Fruit fly (Drosophila melanogaster): ENCODE data around the gene CG16984.

The CG16984 gene

dm6 chr3L:2582290-2582689, 13.3 kb upstream of the CG16984 start (continued):
- no peak for TF ChIP-seq Sox15 (GFP tag; optimal IDR thresholded peaks at IDR 0.05)
- no peak for TF ChIP-seq CG7368 (GFP tag; optimal IDR thresholded peaks at IDR 0.05)
- no peak for TF ChIP-seq CG3032 (tag; optimal IDR thresholded peaks at IDR 0.05)
- TF ChIP-seq Gug (GFP tag; IDR thresholded peaks at IDR 0.05): peak; percentile 72
- TF ChIP-seq CG10669 (GFP tag; optimal IDR thresholded peaks at IDR 0.05): no peak
- TF ChIP-seq fd59A (GFP tag; optimal IDR thresholded peaks at IDR 0.05): peak; percentile 6
- TF ChIP-seq Eip93F (GFP tag; optimal IDR thresholded peaks at IDR 0.05): no peak
- no peak for TF ChIP-seq Lpt (GFP tag; optimal IDR thresholded peaks at IDR 0.05)
- no peak for TF ChIP-seq CG6854 (GFP tag; optimal IDR thresholded peaks at IDR 0.05)
- TF ChIP-seq fd85E (GFP tag; optimal IDR thresholded peaks at IDR 0.05): no peak
- no peak for TF ChIP-seq Sox14 (GFP tag; optimal IDR thresholded peaks at IDR 0.05)
- no peak for TF ChIP-seq CG6808 (GFP tag; optimal IDR thresholded peaks at IDR 0.05)
- peak; percentile 84 for TF ChIP-seq CG15336 (GFP tag; IDR thresholded peaks at IDR 0.05)
- TF ChIP-seq vri (GFP tag; optimal IDR thresholded peaks at IDR 0.05): no peak
- no peak for TF ChIP-seq dsx (GFP tag; optimal IDR thresholded peaks at IDR 0.05; ENCODE audit: poor library complexity, severe bottlenecking)
- no peak for TF ChIP-seq CG34406 (GFP tag; optimal IDR thresholded peaks at IDR 0.05)
- peak; percentile 64 for TF ChIP-seq Ets96B (tag; optimal IDR thresholded peaks at IDR 0.05)
- peak; percentile 74 for TF ChIP-seq CG11294 (GFP tag; IDR thresholded peaks at IDR 0.05)
- peak; percentile 74 for TF ChIP-seq Hr4 (GFP tag; optimal IDR thresholded peaks at IDR 0.05)
- no peak for TF ChIP-seq Blimp-1 (GFP tag; optimal IDR thresholded peaks at IDR 0.05)
- TF ChIP-seq Eip78C (GFP tag): peak; percentile 80
- no peak for TF ChIP-seq net (GFP tag; optimal IDR thresholded peaks at IDR 0.05)
- TF ChIP-seq svp (GFP tag): no peak
- no peak for TF ChIP-seq CG4318 (GFP tag; optimal IDR thresholded peaks at IDR 0.05)
- TF ChIP-seq eg (GFP tag; IDR thresholded peaks at IDR 0.05): peak; percentile 93

DNA sequence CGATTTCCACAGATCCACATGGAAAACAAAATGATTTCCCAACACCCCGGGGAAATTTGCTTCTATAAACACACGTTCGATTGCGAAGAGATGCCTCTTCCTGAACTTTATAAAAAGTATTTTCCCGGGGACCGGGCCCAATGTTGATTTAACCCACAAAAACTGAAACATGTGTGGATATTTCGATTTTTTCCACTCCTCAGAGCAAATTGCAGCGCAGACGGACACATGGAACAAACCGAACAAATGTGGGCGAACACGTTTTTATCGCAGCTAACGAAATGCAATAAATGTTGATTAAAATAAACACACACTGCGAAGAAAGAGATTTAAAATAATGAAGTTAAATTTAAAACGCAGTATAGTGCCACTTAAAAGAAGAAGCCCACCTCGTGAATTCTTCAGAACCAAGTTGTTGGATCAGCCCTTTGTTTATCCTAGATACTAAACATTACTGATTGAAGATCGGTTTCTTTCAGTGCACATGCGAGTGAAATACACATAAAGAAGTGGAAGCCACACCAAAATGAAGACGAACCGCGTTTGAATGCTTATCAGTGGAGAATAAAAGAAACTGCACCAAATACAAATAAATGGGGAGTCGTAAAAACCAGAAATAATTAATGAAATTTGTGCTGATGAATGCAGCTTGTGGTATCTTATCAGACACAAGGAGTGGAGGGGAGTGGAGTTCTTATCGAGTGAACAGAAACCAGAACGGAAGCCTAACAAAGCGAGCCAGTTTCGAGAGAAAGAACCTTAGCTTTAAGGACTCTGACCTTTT, 12.6 kb upstream of the CG16984 start:
- peak; percentile 84 for TF ChIP-seq CG6792 (GFP tag; optimal IDR thresholded peaks at IDR 0.05)
- TF ChIP-seq achi (GFP tag; optimal IDR thresholded peaks at IDR 0.05): peak; percentile 75
- peak; percentile 88 for TF ChIP-seq Sox14 (GFP tag; optimal IDR thresholded peaks at IDR 0.05)
- peak; percentile 67 for TF ChIP-seq CG1621 (tag; optimal IDR thresholded peaks at IDR 0.05)
- peak; percentile 57 for TF ChIP-seq spab (GFP tag; optimal IDR thresholded peaks at IDR 0.05)
- peak; percentile 95 for TF ChIP-seq svp (GFP tag)
- peak; percentile 67 for TF ChIP-seq CG11902 (GFP tag; optimal IDR thresholded peaks at IDR 0.05)
- TF ChIP-seq lz (GFP tag; optimal IDR thresholded peaks at IDR 0.05): peak; percentile 89
- TF ChIP-seq fkh (GFP tag; optimal IDR thresholded peaks at IDR 0.05): peak; percentile 40
- peak; percentile 66 for TF ChIP-seq CG11762 (GFP tag; optimal IDR thresholded peaks at IDR 0.05; ENCODE audit: insufficient read depth)
- peak; percentile 94 for TF ChIP-seq vri (GFP tag; optimal IDR thresholded peaks at IDR 0.05)
- peak; percentile 77 for TF ChIP-seq Ets96B (tag; optimal IDR thresholded peaks at IDR 0.05)
- peak; percentile 64 for TF ChIP-seq CG16779 (tag; optimal IDR thresholded peaks at IDR 0.05)
- TF ChIP-seq Eip75B (GFP tag; optimal IDR thresholded peaks at IDR 0.05): peak; percentile 83
- TF ChIP-seq CG10669 (GFP tag; optimal IDR thresholded peaks at IDR 0.05): peak; percentile 70
- peak; percentile 85 for TF ChIP-seq CG3919 (GFP tag; optimal IDR thresholded peaks at IDR 0.05)
- peak; percentile 82 for TF ChIP-seq Blimp-1 (GFP tag; optimal IDR thresholded peaks at IDR 0.05)
- peak; percentile 79 for TF ChIP-seq OdsH (GFP tag; optimal IDR thresholded peaks at IDR 0.05)
- peak; percentile 92 for TF ChIP-seq topi (GFP tag; optimal IDR thresholded peaks at IDR 0.05)
- TF ChIP-seq CG4318 (GFP tag; optimal IDR thresholded peaks at IDR 0.05): peak; percentile 60
- peak; percentile 73 for TF ChIP-seq CG3032 (tag; optimal IDR thresholded peaks at IDR 0.05)
- TF ChIP-seq esn (GFP tag; optimal IDR thresholded peaks at IDR 0.05): peak; percentile 94
- peak; percentile 78 for TF ChIP-seq CG32006 (GFP tag; optimal IDR thresholded peaks at IDR 0.05)
- TF ChIP-seq CG6163 (GFP tag; IDR thresholded peaks at IDR 0.05): peak; percentile 92
- TF ChIP-seq eg (GFP tag; IDR thresholded peaks at IDR 0.05): peak; percentile 90
- peak; percentile 82 for TF ChIP-seq acj6 (GFP tag; optimal IDR thresholded peaks at IDR 0.05)
- TF ChIP-seq CG34406 (GFP tag; optimal IDR thresholded peaks at IDR 0.05): peak; percentile 69
- TF ChIP-seq Ets21C (GFP tag; optimal IDR thresholded peaks at IDR 0.05): peak; percentile 83
- peak; percentile 65 for TF ChIP-seq CG6276 (GFP tag; optimal IDR thresholded peaks at IDR 0.05)
- TF ChIP-seq CG10631 (GFP tag; optimal IDR thresholded peaks at IDR 0.05): peak; percentile 66
- peak; percentile 93 for TF ChIP-seq Hr39 (GFP tag; optimal IDR thresholded peaks at IDR 0.05)
- TF ChIP-seq Hr38 (GFP tag; optimal IDR thresholded peaks at IDR 0.05): no peak
- TF ChIP-seq fd59A (GFP tag; optimal IDR thresholded peaks at IDR 0.05): peak; percentile 40
- TF ChIP-seq CG8319 (GFP tag; optimal IDR thresholded peaks at IDR 0.05): peak; percentile 49

All from whole organism, prepupa.